Fruit fly (Drosophila melanogaster): Measurements from ENCODE around the gene CG11309.

CG11309 gene

dm6 chr3L:21304400-21304799 is at the start of gene CG11309, which contains the start of gene CG7632:
Gene CG11309, minus strand, starts transcription at chr3L:21304658.
Gene CG7632, plus strand, starts transcription at chr3L:21304697.
- TF ChIP-seq EcR (GFP tag; optimal IDR thresholded peaks at IDR 0.05) = no peak
- no peak for TF ChIP-seq CG8478 (optimal IDR thresholded peaks at IDR 0.05)
- no peak for TF ChIP-seq pan (optimal IDR thresholded peaks at IDR 0.05)
- TF ChIP-seq Dll (optimal IDR thresholded peaks at IDR 0.05) = no peak
- TF ChIP-seq psq (optimal IDR thresholded peaks at IDR 0.05) = no peak
- TF ChIP-seq usp (GFP tag; optimal IDR thresholded peaks at IDR 0.05) = no peak

- no peak for TF ChIP-seq EcR (GFP tag; optimal IDR thresholded peaks at IDR 0.05)
- TF ChIP-seq pan (optimal IDR thresholded peaks at IDR 0.05) = no peak
- TF ChIP-seq Dll (optimal IDR thresholded peaks at IDR 0.05) = no peak
Measured at dm6 chr3L:21348983-21349432, 44.5 kb upstream of the CG11309 start, which contains the start of gene ebd2. Gene ebd2, minus strand, starts transcription at chr3L:21349288.

dm6 chr3L:21347197-21347831 is 42.9 kb upstream of the CG11309 start:
- TF ChIP-seq CG8478 (optimal IDR thresholded peaks at IDR 0.05) = no peak

dm6 chr3L:21346463-21347196 is 42.2 kb upstream of the CG11309 start:
- TF ChIP-seq psq (optimal IDR thresholded peaks at IDR 0.05) = no peak

dm6 chr3L:21343254-21344083 is 39.0 kb upstream of the CG11309 start, which contains the start of the genes Tbc1d8-9 and CG32436:
Gene Tbc1d8-9, minus strand, starts transcription at chr3L:21343716.
Gene CG32436, plus strand, starts transcription at chr3L:21344033.
- no peak for TF ChIP-seq EcR (GFP tag; optimal IDR thresholded peaks at IDR 0.05)
- no peak for TF ChIP-seq usp (GFP tag; optimal IDR thresholded peaks at IDR 0.05)
- no peak for TF ChIP-seq pan (optimal IDR thresholded peaks at IDR 0.05)
- TF ChIP-seq CG8478 (optimal IDR thresholded peaks at IDR 0.05) = no peak
- TF ChIP-seq psq (optimal IDR thresholded peaks at IDR 0.05) = no peak
- TF ChIP-seq Dll (optimal IDR thresholded peaks at IDR 0.05) = no peak

dm6 chr3L:21342592-21342991 is 38.1 kb upstream of the CG11309 start:
- no peak for TF ChIP-seq CG8478 (optimal IDR thresholded peaks at IDR 0.05)
- TF ChIP-seq pan (optimal IDR thresholded peaks at IDR 0.05) = no peak
- no peak for TF ChIP-seq Dll (optimal IDR thresholded peaks at IDR 0.05)
- TF ChIP-seq psq (optimal IDR thresholded peaks at IDR 0.05) = no peak
- TF ChIP-seq EcR (GFP tag; optimal IDR thresholded peaks at IDR 0.05) = no peak
- TF ChIP-seq usp (GFP tag; optimal IDR thresholded peaks at IDR 0.05) = no peak

dm6 chr3L:21334999-21335631 is 30.7 kb upstream of the CG11309 start, which contains the start of gene Tsr1:
Gene Tsr1, plus strand, starts transcription at chr3L:21335215.
- no peak for TF ChIP-seq EcR (GFP tag; optimal IDR thresholded peaks at IDR 0.05)
- no peak for TF ChIP-seq CG8478 (optimal IDR thresholded peaks at IDR 0.05)
- no peak for TF ChIP-seq pan (optimal IDR thresholded peaks at IDR 0.05)
- no peak for TF ChIP-seq Dll (optimal IDR thresholded peaks at IDR 0.05)
- no peak for TF ChIP-seq usp (GFP tag; optimal IDR thresholded peaks at IDR 0.05)
- TF ChIP-seq psq (optimal IDR thresholded peaks at IDR 0.05) = no peak

dm6 chr3L:21324724-21325123 is 20.3 kb upstream of the CG11309 start:
- TF ChIP-seq psq (optimal IDR thresholded peaks at IDR 0.05) (no peak), pan (optimal IDR thresholded peaks at IDR 0.05) (no peak), Dll (optimal IDR thresholded peaks at IDR 0.05) (no peak)

- no peak for TF ChIP-seq psq (optimal IDR thresholded peaks at IDR 0.05)
- TF ChIP-seq CG8478 (optimal IDR thresholded peaks at IDR 0.05) = no peak
- TF ChIP-seq Dll (optimal IDR thresholded peaks at IDR 0.05) = no peak
- TF ChIP-seq usp (GFP tag; optimal IDR thresholded peaks at IDR 0.05) = no peak
- no peak for TF ChIP-seq pan (optimal IDR thresholded peaks at IDR 0.05)
- no peak for TF ChIP-seq EcR (GFP tag; optimal IDR thresholded peaks at IDR 0.05)
Measured at dm6 chr3L:21321807-21322503, 17.5 kb upstream of the CG11309 start.

dm6 chr3L:21319957-21320356 is 15.5 kb upstream of the CG11309 start:
- no peak for TF ChIP-seq Dll (optimal IDR thresholded peaks at IDR 0.05)
- no peak for TF ChIP-seq psq (optimal IDR thresholded peaks at IDR 0.05)
- TF ChIP-seq usp (GFP tag; optimal IDR thresholded peaks at IDR 0.05) = no peak
- no peak for TF ChIP-seq pan (optimal IDR thresholded peaks at IDR 0.05)
- no peak for TF ChIP-seq EcR (GFP tag; optimal IDR thresholded peaks at IDR 0.05)
- no peak for TF ChIP-seq CG8478 (optimal IDR thresholded peaks at IDR 0.05)

dm6 chr3L:21319313-21319907 is 15.0 kb upstream of the CG11309 start:
- TF ChIP-seq pan (optimal IDR thresholded peaks at IDR 0.05) (no peak), Dll (optimal IDR thresholded peaks at IDR 0.05) (no peak), psq (optimal IDR thresholded peaks at IDR 0.05) (no peak), usp (GFP tag; optimal IDR thresholded peaks at IDR 0.05) (no peak), EcR (GFP tag; optimal IDR thresholded peaks at IDR 0.05) (no peak), CG8478 (optimal IDR thresholded peaks at IDR 0.05) (no peak)

Data from whole organism.